Worm (Caenorhabditis elegans) whole organism, L1 larva: ENCODE measurements around the gene col-167.

Source experiments
- C16A3.4 ChIP-seq: fragments of 150-350 bp; optimal IDR thresholded peaks from 2 replicates; lab custom pipeline; 2014; ENCODE audit warnings: missing biosample characterization, missing genetic modification characterization
- C34B4.2 ChIP-seq: sonication (generic microtip); optimal IDR thresholded peaks from 2 replicates; lab custom pipeline; 2017; ENCODE audit warnings: mild to moderate bottlenecking, missing genetic modification characterization, missing compliant biosample characterization
- aha-1 ChIP-seq: fragments of 150-350 bp; optimal IDR thresholded peaks from 2 replicates; lab custom pipeline; 2014; ENCODE audit warnings: missing biosample characterization, missing genetic modification characterization
- alr-1 ChIP-seq: fragments of 200-800 bp; sonication (Bioruptor generic); optimal IDR thresholded peaks from 2 replicates; lab custom pipeline; 2018; ENCODE audit warnings: borderline replicate concordance, mild to moderate bottlenecking, missing genetic modification characterization, missing compliant biosample characterization
- ceh-63 ChIP-seq: fragments of 200-800 bp; sonication (Bioruptor generic); optimal IDR thresholded peaks from 2 replicates; lab custom pipeline; 2018; ENCODE audit warnings: mild to moderate bottlenecking, missing genetic modification characterization, missing compliant biosample characterization
- ceh-8 ChIP-seq: fragments of 200-800 bp; sonication (Bioruptor generic); optimal IDR thresholded peaks from 2 replicates; lab custom pipeline; 2018; ENCODE audit warnings: mild to moderate bottlenecking, missing genetic modification characterization, moderate library complexity, missing compliant biosample characterization
- ceh-82 ChIP-seq, 3 experiments: fragments of 150-350 bp in 1 of 3; sonication (generic microtip) in 2 of 3; optimal IDR thresholded peaks; 2 replicates each; lab custom pipeline; 2014 to 2017; ENCODE audit warnings: missing biosample characterization in 3 of 3, missing genetic modification characterization in 3 of 3
- ceh-88 ChIP-seq: fragments of 200-800 bp; sonication (Bioruptor generic); IDR thresholded peaks from 2 replicates; pipeline ENCODE4 v1.3.6; 2022; ENCODE audit warnings: missing genetic modification characterization, missing compliant biosample characterization
- ceh-90 ChIP-seq: sonication (generic microtip); optimal IDR thresholded peaks from 2 replicates; lab custom pipeline; 2016; ENCODE audit warnings: missing genetic modification characterization, missing compliant biosample characterization
- efl-3 ChIP-seq: fragments of 200-800 bp; sonication (Bioruptor generic); optimal IDR thresholded peaks from 2 replicates; lab custom pipeline; 2018; ENCODE audit warnings: mild to moderate bottlenecking, missing genetic modification characterization, missing compliant biosample characterization
- elt-2 ChIP-seq: sonication (generic microtip); optimal IDR thresholded peaks from 2 replicates; lab custom pipeline; 2016; ENCODE audit warnings: missing genetic modification characterization, mild to moderate bottlenecking, inconsistent platforms, missing compliant biosample characterization, missing genetic modification reagents
- ets-5 ChIP-seq: fragments of 200-800 bp; sonication (Bioruptor generic); IDR thresholded peaks from 2 replicates; pipeline ENCODE4 v1.3.6; 2022; ENCODE audit warnings: missing genetic modification characterization, missing compliant biosample characterization
- fkh-8 ChIP-seq: sonication (generic microtip); optimal IDR thresholded peaks from 2 replicates; lab custom pipeline; 2016; ENCODE audit warnings: mild to moderate bottlenecking, missing genetic modification characterization, missing compliant biosample characterization
- grh-1 ChIP-seq: fragments of 200-800 bp; sonication (Bioruptor generic); IDR thresholded peaks from 2 replicates; pipeline ENCODE4 v1.3.6; 2022; ENCODE audit warnings: missing genetic modification reagents, missing genetic modification characterization, missing compliant biosample characterization
- hlh-17 ChIP-seq: fragments of 200-800 bp; sonication (Bioruptor generic); optimal IDR thresholded peaks from 2 replicates; lab custom pipeline; 2018; ENCODE audit warnings: missing genetic modification characterization, mild to moderate bottlenecking, missing compliant biosample characterization, moderate library complexity, borderline replicate concordance
- hlh-4 ChIP-seq: sonication (generic microtip); optimal IDR thresholded peaks from 2 replicates; lab custom pipeline; 2016; ENCODE audit warnings: mild to moderate bottlenecking, missing genetic modification characterization, missing compliant biosample characterization
- hpl-2 ChIP-seq: fragments of 150-350 bp; optimal IDR thresholded peaks from 2 replicates; lab custom pipeline; 2014; ENCODE audit warnings: missing biosample characterization, missing genetic modification reagents, missing genetic modification characterization
- irx-1 ChIP-seq: sonication (generic microtip); optimal IDR thresholded peaks from 2 replicates; lab custom pipeline; 2016; ENCODE audit warnings: missing genetic modification characterization, missing compliant biosample characterization
- isw-1 ChIP-seq: fragments of 200-800 bp; sonication (Bioruptor generic); IDR thresholded peaks from 2 replicates; pipeline ENCODE4 v1.3.6; 2022; ENCODE audit warnings: missing genetic modification characterization, missing compliant biosample characterization
- lin-13 ChIP-seq: fragments of 150-350 bp; optimal IDR thresholded peaks from 2 replicates; lab custom pipeline; 2014; ENCODE audit warnings: missing biosample characterization, missing genetic modification reagents, missing genetic modification characterization
- lin-14 ChIP-seq: fragments of 200-800 bp; sonication (Bioruptor generic); optimal IDR thresholded peaks from 2 replicates; lab custom pipeline; 2018; ENCODE audit warnings: mild to moderate bottlenecking, missing genetic modification characterization, moderate library complexity, missing compliant biosample characterization
- lin-15B ChIP-seq: fragments of 150-350 bp; sonication (generic microtip); optimal IDR thresholded peaks from 3 replicates; lab custom pipeline; 2014; ENCODE audit warnings: missing biosample characterization, missing genetic modification characterization
- lin-35 ChIP-seq, 2 experiments: fragments of 150-350 bp; optimal IDR thresholded peaks; 2 replicates each; lab custom pipeline; 2014; ENCODE audit warnings: missing biosample characterization in 2 of 2, missing genetic modification characterization in 2 of 2, missing genetic modification reagents in 2 of 2
- lin-39 ChIP-seq: fragments of 150-350 bp; optimal IDR thresholded peaks from 2 replicates; lab custom pipeline; 2014; ENCODE audit warnings: missing biosample characterization, missing genetic modification reagents, missing genetic modification characterization
- lsy-2 ChIP-seq, 2 experiments: fragments of 150-350 bp; optimal IDR thresholded peaks; 2 replicates each; lab custom pipeline; 2014; ENCODE audit warnings: missing biosample characterization in 2 of 2, missing genetic modification characterization in 2 of 2
- mep-1 ChIP-seq: fragments of 150-350 bp; optimal IDR thresholded peaks from 2 replicates; lab custom pipeline; 2014; ENCODE audit warnings: missing biosample characterization, missing genetic modification characterization
- nhr-11 ChIP-seq: fragments of 150-350 bp; optimal IDR thresholded peaks from 2 replicates; lab custom pipeline; 2014; ENCODE audit warnings: missing biosample characterization, missing genetic modification characterization
- nhr-12 ChIP-seq: sonication (generic microtip); optimal IDR thresholded peaks from 2 replicates; lab custom pipeline; 2017; ENCODE audit warnings: missing biosample characterization, missing genetic modification characterization
- nhr-20 ChIP-seq: sonication (generic microtip); optimal IDR thresholded peaks from 2 replicates; lab custom pipeline; 2016; ENCODE audit warnings: mild to moderate bottlenecking, missing genetic modification characterization, missing compliant biosample characterization
- nhr-237 ChIP-seq: fragments of 150-350 bp; optimal IDR thresholded peaks from 2 replicates; lab custom pipeline; 2014; ENCODE audit warnings: missing biosample characterization, missing genetic modification characterization
- nhr-47 ChIP-seq: sonication (generic microtip); optimal IDR thresholded peaks from 2 replicates; lab custom pipeline; 2016; ENCODE audit warnings: mild to moderate bottlenecking, missing genetic modification characterization, moderate library complexity, missing compliant biosample characterization
- nhr-71 ChIP-seq: sonication (generic microtip); optimal IDR thresholded peaks from 2 replicates; lab custom pipeline; 2016; ENCODE audit warnings: mild to moderate bottlenecking, missing genetic modification characterization, moderate library complexity, missing compliant biosample characterization
- nhr-77 ChIP-seq: fragments of 150-350 bp; optimal IDR thresholded peaks from 2 replicates; lab custom pipeline; 2014; ENCODE audit warnings: missing biosample characterization, missing genetic modification characterization
- nhr-85 ChIP-seq: sonication (generic microtip); peaks from one replicate; lab custom pipeline; 2016; ENCODE audit warnings: missing genetic modification characterization, inconsistent platforms, missing compliant biosample characterization
- nhr-90 ChIP-seq: sonication (generic microtip); optimal IDR thresholded peaks from 2 replicates; lab custom pipeline; 2016; ENCODE audit warnings: mild to moderate bottlenecking, missing genetic modification characterization, missing compliant biosample characterization; ENCODE audit not compliant: poor library complexity
- pag-3 ChIP-seq: sonication (generic microtip); optimal IDR thresholded peaks from 2 replicates; lab custom pipeline; 2017; ENCODE audit warnings: missing genetic modification characterization, mild to moderate bottlenecking, missing compliant biosample characterization, antibody characterized with exemption, borderline replicate concordance; ENCODE audit not compliant: insufficient read depth
- pax-3 ChIP-seq: fragments of 200-800 bp; sonication (Bioruptor generic); optimal IDR thresholded peaks from 2 replicates; lab custom pipeline; 2018; ENCODE audit warnings: mild to moderate bottlenecking, missing genetic modification characterization, moderate library complexity, missing compliant biosample characterization
- pqm-1 ChIP-seq: sonication (generic microtip); optimal IDR thresholded peaks from 3 replicates; lab custom pipeline; 2017; ENCODE audit warnings: missing biosample characterization, missing genetic modification characterization
- rnt-1 ChIP-seq: sonication (generic microtip); optimal IDR thresholded peaks from 2 replicates; lab custom pipeline; 2016; ENCODE audit warnings: mild to moderate bottlenecking, missing genetic modification characterization, moderate library complexity, missing compliant biosample characterization
- sox-4 ChIP-seq: sonication (generic microtip); optimal IDR thresholded peaks from 2 replicates; lab custom pipeline; 2016; ENCODE audit warnings: missing genetic modification characterization, missing compliant biosample characterization
- sptf-1 ChIP-seq: fragments of 150-350 bp; optimal IDR thresholded peaks from 2 replicates; lab custom pipeline; 2014; ENCODE audit warnings: missing biosample characterization, missing genetic modification characterization
- tbx-2 ChIP-seq: sonication (generic microtip); optimal IDR thresholded peaks from 2 replicates; lab custom pipeline; 2016; ENCODE audit warnings: missing genetic modification characterization, missing compliant biosample characterization
- tlp-1 ChIP-seq: fragments of 150-350 bp; optimal IDR thresholded peaks from 2 replicates; lab custom pipeline; 2014; ENCODE audit warnings: missing biosample characterization, missing genetic modification characterization
- unc-130 ChIP-seq: fragments of 150-350 bp; optimal IDR thresholded peaks from 2 replicates; lab custom pipeline; 2017; ENCODE audit warnings: missing biosample characterization, missing genetic modification characterization, inconsistent platforms
- vab-15 ChIP-seq: sonication (generic microtip); optimal IDR thresholded peaks from 2 replicates; lab custom pipeline; 2017; ENCODE audit warnings: missing genotype, mild to moderate bottlenecking, missing genetic modification characterization, missing compliant biosample characterization
- ztf-11 ChIP-seq, 2 experiments: sonication (generic microtip); optimal IDR thresholded peaks; 2 replicates each; lab custom pipeline; 2016 to 2017; ENCODE audit warnings: missing genetic modification characterization in 2 of 2, missing biosample characterization in 1 of 2, missing compliant biosample characterization in 1 of 2

Gene col-167

ce11 chrX:6323129-6323528 lies at the start of gene col-167 (continued):
- TF ChIP-seq pqm-1 (tag; lab: Kevin White, UChicago) (no peak), nhr-11 (no peak), sox-4 (no peak), ztf-11 (tag; optimal IDR thresholded peaks at IDR 0.05; lab: Kevin White, UChicago) (no peak), sptf-1 (tag; lab: Kevin White, UChicago) (no peak), pag-3 (no peak), nhr-12 (tag; lab: Kevin White, UChicago) (no peak), nhr-237 (no peak)

ce11 chrX:6273772-6274171 lies 49.5 kb upstream of the col-167 start:
- TF ChIP-seq pag-3, result no peak
- TF ChIP-seq lin-13 (GFP tag; lab: Kevin White, UChicago), result no peak
- TF ChIP-seq vab-15 (tag; lab: Kevin White, UChicago), result no peak
- TF ChIP-seq C16A3.4 (tag; lab: Kevin White, UChicago), result no peak
- TF ChIP-seq nhr-12 (tag; lab: Kevin White, UChicago), result no peak
- TF ChIP-seq ceh-90 (tag; lab: Kevin White, UChicago), result no peak
- no peak for TF ChIP-seq fkh-8
- no peak for TF ChIP-seq grh-1 (GFP tag; lab: Robert Waterston, UW)
- TF ChIP-seq ztf-11 (tag; optimal IDR thresholded peaks at IDR 0.05; lab: Kevin White, UChicago), result no peak
- no peak for TF ChIP-seq ets-5
- no peak for TF ChIP-seq elt-2 (tag; lab: Kevin White, UChicago)
- TF ChIP-seq ceh-63 (GFP tag; lab: Kevin White, UChicago), result no peak

ce11 chrX:6274270-6274669 lies 49.0 kb upstream of the col-167 start:
- no peak for TF ChIP-seq C34B4.2 (tag; lab: Kevin White, UChicago)
- peak; percentile 20 for TF ChIP-seq nhr-20 (tag; lab: Kevin White, UChicago)
- peak; percentile 64 for TF ChIP-seq elt-2 (tag; lab: Kevin White, UChicago)
- peak in 1 of 2 experiments; percentile 36 for TF ChIP-seq lin-35 (GFP tag; optimal IDR thresholded peaks at IDR 0.05; lab: Kevin White, UChicago)
- peak; percentile 19 for TF ChIP-seq nhr-71 (tag; lab: Kevin White, UChicago)

- TF ChIP-seq alr-1, result no peak
- peak; percentile 12 for TF ChIP-seq nhr-47
- peak; percentile 69 for TF ChIP-seq nhr-71 (tag; lab: Kevin White, UChicago)
- no peak for TF ChIP-seq hlh-17 (GFP tag; lab: Kevin White, UChicago)
- TF ChIP-seq mep-1 (tag; lab: Kevin White, UChicago), result peak; percentile 31
- no peak for TF ChIP-seq fkh-8
- peak in 1 of 2 experiments; percentile 24 for TF ChIP-seq lsy-2 (tag; optimal IDR thresholded peaks at IDR 0.05; lab: Kevin White, UChicago)
- TF ChIP-seq C34B4.2 (tag; lab: Kevin White, UChicago), result no peak
- TF ChIP-seq nhr-77 (tag; lab: Kevin White, UChicago), result no peak
- TF ChIP-seq rnt-1 (tag; lab: Kevin White, UChicago), result no peak
- peak; percentile 38 for TF ChIP-seq irx-1
- no peak for TF ChIP-seq hlh-4 (tag; lab: Kevin White, UChicago)
- TF ChIP-seq nhr-90, result peak; percentile 64
- no peak for TF ChIP-seq grh-1 (GFP tag; lab: Robert Waterston, UW)
- TF ChIP-seq tbx-2 (tag; lab: Kevin White, UChicago), result peak; percentile 10
- no peak for TF ChIP-seq C16A3.4 (tag; lab: Kevin White, UChicago)
- no peak for TF ChIP-seq hpl-2
- no peak for TF ChIP-seq ceh-8 (GFP tag; lab: Kevin White, UChicago)
- TF ChIP-seq lin-39, result no peak
- TF ChIP-seq vab-15 (tag; lab: Kevin White, UChicago), result no peak
- no peak for TF ChIP-seq tlp-1 (tag; lab: Kevin White, UChicago)
- TF ChIP-seq pax-3 (tag; lab: Kevin White, UChicago), result no peak
- no peak for TF ChIP-seq unc-130 (tag; lab: Kevin White, UChicago)
- TF ChIP-seq ceh-82 (tag; optimal IDR thresholded peaks at IDR 0.05; lab: Kevin White, UChicago), result no peak
- TF ChIP-seq isw-1 (GFP tag; lab: Robert Waterston, UW), result no peak
- no peak for TF ChIP-seq ets-5
- peak; percentile 95 for TF ChIP-seq nhr-85 (tag; lab: Kevin White, UChicago)
- TF ChIP-seq lin-14 (GFP tag; lab: Kevin White, UChicago), result peak; percentile 72
- no peak for TF ChIP-seq ceh-88
- no peak for TF ChIP-seq lin-15B (tag; lab: Kevin White, UChicago)
- TF ChIP-seq efl-3 (GFP tag; lab: Kevin White, UChicago), result no peak
- TF ChIP-seq aha-1 (tag; lab: Kevin White, UChicago), result no peak
Observed at ce11 chrX:6275343-6275742, 47.9 kb upstream of the col-167 start.
